Worm (Caenorhabditis elegans): Measurements from ENCODE around the gene Y116A8B.4.

Gene Y116A8B.4

ce11 chrIV:17183629-17184028, 39.9 kb upstream of the Y116A8B.4 start, which contains the start of gene col-138:
Gene col-138, minus strand, starts transcription at chrIV:17183729.
- no peak for TF ChIP-seq hnd-1 (tag; optimal IDR thresholded peaks at IDR 0.05)
- no peak for TF ChIP-seq scrt-1 (GFP tag; IDR thresholded peaks at IDR 0.05)

DNA sequence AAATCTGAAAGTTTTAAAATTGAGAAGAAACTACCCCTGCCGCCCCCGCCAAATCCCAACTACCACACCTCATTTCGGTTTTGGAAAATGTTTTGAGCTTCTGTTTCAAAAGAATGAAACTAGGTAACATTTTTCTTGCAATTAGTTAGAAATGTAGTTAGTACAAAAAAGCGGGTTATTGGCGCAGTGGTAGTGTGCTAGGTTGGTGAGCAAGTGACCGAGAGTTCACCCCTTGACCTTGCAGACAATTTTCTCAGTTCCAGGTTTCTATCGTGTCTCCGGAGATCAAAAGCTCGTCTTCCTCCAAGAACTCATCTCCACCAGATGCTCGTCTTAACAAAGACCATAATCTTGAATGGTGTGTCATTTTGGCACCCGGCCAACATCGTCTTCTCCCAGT, 34.4 kb upstream of the Y116A8B.4 start:
- TF ChIP-seq flt-1 (GFP tag; IDR thresholded peaks at IDR 0.05) (no peak), B0310.2 (tag; optimal IDR thresholded peaks at IDR 0.05) (no peak), pes-1 (GFP tag; IDR thresholded peaks at IDR 0.05) (no peak), tra-4 (tag; optimal IDR thresholded peaks at IDR 0.05) (no peak), hnd-1 (tag; optimal IDR thresholded peaks at IDR 0.05) (no peak), hmbx-1 (tag; optimal IDR thresholded peaks at IDR 0.05) (no peak), scrt-1 (GFP tag; IDR thresholded peaks at IDR 0.05) (no peak), ceh-36 (tag; optimal IDR thresholded peaks at IDR 0.05) (no peak), ets-7 (tag; optimal IDR thresholded peaks at IDR 0.05) (no peak), ceh-13 (GFP tag; optimal IDR thresholded peaks at IDR 0.05) (no peak), hmg-4 (GFP tag; optimal IDR thresholded peaks at IDR 0.05) (no peak), tbx-37 (GFP tag; conservative IDR thresholded peaks at IDR 0.05) (no peak), tbx-11 (GFP tag; IDR thresholded peaks at IDR 0.05) (no peak), ama-1 (optimal IDR thresholded peaks at IDR 0.05) (no peak), F13C5.2 (tag; optimal IDR thresholded peaks at IDR 0.05) (no peak), aly-1 (tag; optimal IDR thresholded peaks at IDR 0.05) (no peak), sea-1 (GFP tag; conservative IDR thresholded peaks at IDR 0.05) (no peak)

DNA sequence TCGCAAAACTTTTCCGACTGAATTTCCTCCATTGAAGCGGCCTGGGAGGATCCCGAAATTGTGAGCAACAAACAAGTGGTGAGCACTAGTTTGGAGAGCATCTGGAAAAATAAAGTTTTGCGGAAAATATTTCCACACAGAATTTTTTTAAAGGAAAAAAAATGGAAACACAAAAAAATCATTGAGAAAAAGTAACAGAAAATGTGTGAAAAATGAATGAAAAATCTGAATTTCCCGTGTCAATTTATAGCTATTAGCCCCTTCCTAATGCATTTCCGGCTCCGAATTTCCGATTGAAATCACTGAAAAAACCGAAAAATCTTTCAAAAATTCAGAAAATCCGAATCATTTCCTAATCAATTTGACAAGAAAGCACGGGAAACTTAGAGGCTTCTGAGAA, 31.8 kb upstream of the Y116A8B.4 start, which contains the start of gene flp-17:
flp-17 (minus strand) TSS at position 101 of the 400 bp plus-strand sequence.
- TF ChIP-seq tra-4 (tag; optimal IDR thresholded peaks at IDR 0.05) (no peak), sea-1 (GFP tag; conservative IDR thresholded peaks at IDR 0.05) (no peak), tbx-11 (GFP tag; IDR thresholded peaks at IDR 0.05) (no peak), tbx-37 (GFP tag; conservative IDR thresholded peaks at IDR 0.05) (no peak), ets-7 (tag; optimal IDR thresholded peaks at IDR 0.05) (no peak), aly-1 (tag; optimal IDR thresholded peaks at IDR 0.05) (no peak), F13C5.2 (tag; optimal IDR thresholded peaks at IDR 0.05) (no peak), scrt-1 (GFP tag; IDR thresholded peaks at IDR 0.05) (no peak), hmg-4 (GFP tag; optimal IDR thresholded peaks at IDR 0.05) (no peak), ceh-13 (GFP tag; optimal IDR thresholded peaks at IDR 0.05) (no peak), flt-1 (GFP tag; IDR thresholded peaks at IDR 0.05) (no peak), pes-1 (GFP tag; IDR thresholded peaks at IDR 0.05) (no peak), hnd-1 (tag; optimal IDR thresholded peaks at IDR 0.05) (no peak), B0310.2 (tag; optimal IDR thresholded peaks at IDR 0.05) (no peak), ceh-36 (tag; optimal IDR thresholded peaks at IDR 0.05) (no peak), hmbx-1 (tag; optimal IDR thresholded peaks at IDR 0.05) (no peak), ama-1 (optimal IDR thresholded peaks at IDR 0.05) (no peak)

DNA sequence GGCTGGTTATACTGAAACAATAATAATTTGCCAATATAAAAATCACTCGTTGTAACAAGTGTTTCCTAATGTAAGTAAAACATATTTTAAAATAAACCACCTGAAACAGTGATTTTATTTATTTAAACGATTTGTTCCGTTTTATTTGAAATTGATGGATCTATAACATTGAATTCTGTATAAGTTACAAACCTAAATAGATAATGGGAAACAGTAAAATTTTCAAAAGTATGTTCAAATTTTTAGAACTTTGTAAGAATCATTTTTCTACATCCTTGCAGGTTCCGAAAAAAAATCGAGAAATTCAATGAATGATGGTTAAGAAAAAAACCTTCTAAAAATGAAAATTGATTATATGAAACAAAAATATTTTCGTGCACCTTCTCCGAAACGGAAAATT, 30.1 kb upstream of the Y116A8B.4 start:
- TF ChIP-seq flt-1 (GFP tag; IDR thresholded peaks at IDR 0.05) (no peak), pes-1 (GFP tag; IDR thresholded peaks at IDR 0.05) (no peak), tra-4 (tag; optimal IDR thresholded peaks at IDR 0.05) (no peak), tbx-11 (GFP tag; IDR thresholded peaks at IDR 0.05) (no peak), ets-7 (tag; optimal IDR thresholded peaks at IDR 0.05) (no peak), ama-1 (optimal IDR thresholded peaks at IDR 0.05) (no peak), sea-1 (GFP tag; conservative IDR thresholded peaks at IDR 0.05) (no peak), hnd-1 (tag; optimal IDR thresholded peaks at IDR 0.05) (no peak), aly-1 (tag; optimal IDR thresholded peaks at IDR 0.05) (no peak), tbx-37 (GFP tag; conservative IDR thresholded peaks at IDR 0.05) (no peak), F13C5.2 (tag; optimal IDR thresholded peaks at IDR 0.05) (no peak), hmg-4 (GFP tag; optimal IDR thresholded peaks at IDR 0.05) (no peak), ceh-13 (GFP tag; optimal IDR thresholded peaks at IDR 0.05) (no peak), scrt-1 (GFP tag; IDR thresholded peaks at IDR 0.05) (no peak), hmbx-1 (tag; optimal IDR thresholded peaks at IDR 0.05) (no peak), ceh-36 (tag; optimal IDR thresholded peaks at IDR 0.05) (no peak), B0310.2 (tag; optimal IDR thresholded peaks at IDR 0.05) (no peak)

DNA sequence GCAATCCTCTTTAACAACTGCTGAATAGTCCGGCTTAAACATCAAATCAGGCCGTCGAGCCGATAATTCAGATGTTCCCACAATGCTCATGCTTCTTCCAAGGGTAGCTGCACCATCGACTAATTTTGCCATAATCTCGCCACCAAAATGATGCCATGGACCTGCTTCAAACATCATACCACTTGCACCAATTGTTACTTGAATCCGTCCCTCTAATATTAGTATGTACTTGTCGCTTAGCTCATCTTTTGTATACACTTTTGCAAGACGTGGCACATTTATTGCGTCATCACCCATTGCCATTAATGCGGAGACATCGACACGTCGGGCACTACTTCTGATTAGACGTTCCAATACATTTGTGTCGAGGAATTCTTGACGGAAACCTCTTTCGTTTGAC, 23.9 kb upstream of the Y116A8B.4 start:
- no peak for TF ChIP-seq pes-1 (GFP tag; IDR thresholded peaks at IDR 0.05)

ce11 chrIV:17206745-17207144, 16.8 kb upstream of the Y116A8B.4 start, which contains the start of gene cnnm-1:
Gene cnnm-1, minus strand, starts transcription at chrIV:17206845.
- TF ChIP-seq tbx-37 (GFP tag; conservative IDR thresholded peaks at IDR 0.05): no peak
- no peak for TF ChIP-seq hnd-1 (tag; optimal IDR thresholded peaks at IDR 0.05)
- TF ChIP-seq F13C5.2 (tag; optimal IDR thresholded peaks at IDR 0.05): no peak
- no peak for TF ChIP-seq ceh-36 (tag; optimal IDR thresholded peaks at IDR 0.05)
- TF ChIP-seq flt-1 (GFP tag; IDR thresholded peaks at IDR 0.05): no peak
- no peak for TF ChIP-seq ama-1 (optimal IDR thresholded peaks at IDR 0.05)
- no peak for TF ChIP-seq hmbx-1 (tag; optimal IDR thresholded peaks at IDR 0.05)
- TF ChIP-seq ceh-13 (GFP tag; optimal IDR thresholded peaks at IDR 0.05): no peak
- no peak for TF ChIP-seq hmg-4 (GFP tag; optimal IDR thresholded peaks at IDR 0.05)
- no peak for TF ChIP-seq tra-4 (tag; optimal IDR thresholded peaks at IDR 0.05)
- no peak for TF ChIP-seq B0310.2 (tag; optimal IDR thresholded peaks at IDR 0.05)
- no peak for TF ChIP-seq tbx-11 (GFP tag; IDR thresholded peaks at IDR 0.05)
- TF ChIP-seq ets-7 (tag; optimal IDR thresholded peaks at IDR 0.05): no peak

ce11 chrIV:17207864-17208263, 15.7 kb upstream of the Y116A8B.4 start:
- TF ChIP-seq tra-4 (tag; optimal IDR thresholded peaks at IDR 0.05) (no peak), B0310.2 (tag; optimal IDR thresholded peaks at IDR 0.05) (no peak), ceh-13 (GFP tag; optimal IDR thresholded peaks at IDR 0.05) (no peak), ama-1 (optimal IDR thresholded peaks at IDR 0.05) (no peak), flt-1 (GFP tag; IDR thresholded peaks at IDR 0.05) (no peak), F13C5.2 (tag; optimal IDR thresholded peaks at IDR 0.05) (no peak)

- TF ChIP-seq F13C5.2 (tag; optimal IDR thresholded peaks at IDR 0.05) (no peak), B0310.2 (tag; optimal IDR thresholded peaks at IDR 0.05) (no peak), flt-1 (GFP tag; IDR thresholded peaks at IDR 0.05) (no peak), tbx-11 (GFP tag; IDR thresholded peaks at IDR 0.05) (no peak), ets-7 (tag; optimal IDR thresholded peaks at IDR 0.05) (no peak), hmbx-1 (tag; optimal IDR thresholded peaks at IDR 0.05) (no peak), aly-1 (tag; optimal IDR thresholded peaks at IDR 0.05) (no peak), scrt-1 (GFP tag; IDR thresholded peaks at IDR 0.05) (no peak), tra-4 (tag; optimal IDR thresholded peaks at IDR 0.05) (no peak)
Measured at ce11 chrIV:17209309-17209708, 14.3 kb upstream of the Y116A8B.4 start.
